Fruit fly (Drosophila melanogaster): ENCODE data around the gene CG14443.
A peak's percentile ranks its signal among the peaks of the same experiment; 100 is the strongest.

Gene CG14443

DNA sequence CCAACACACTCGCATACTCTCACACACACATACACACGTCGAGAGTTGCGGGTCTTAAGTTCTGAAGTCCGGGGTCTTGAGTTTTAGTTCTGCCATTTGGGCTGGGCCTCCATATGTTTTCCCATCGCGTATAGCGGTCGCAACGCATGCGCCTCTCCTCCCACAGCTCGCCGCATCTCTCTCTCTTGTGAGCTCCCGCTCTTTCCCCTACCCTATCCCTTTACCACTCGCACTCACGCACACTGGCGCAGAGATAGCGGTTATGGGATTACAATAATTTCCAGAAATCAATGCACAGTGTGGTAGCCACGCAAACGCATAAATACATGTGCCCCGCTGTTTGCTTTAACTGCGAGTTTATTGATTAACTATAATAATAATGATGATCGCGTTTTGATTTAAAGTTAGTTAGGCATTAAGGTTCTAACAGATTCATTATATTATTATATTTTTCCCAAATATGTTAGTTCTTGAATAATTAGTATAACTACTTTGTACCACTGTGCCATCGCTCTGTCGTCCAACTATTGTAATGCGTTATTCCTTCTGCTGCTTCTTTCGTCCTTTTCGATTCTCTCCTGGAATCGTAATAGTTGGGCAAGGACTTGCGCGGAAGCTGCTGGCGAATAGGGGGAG, 32.0 kb upstream of the CG14443 start (continued):
- TF ChIP-seq CG15479 (GFP tag; optimal IDR thresholded peaks at IDR 0.05) = peak; percentile 66
- peak; percentile 57 for TF ChIP-seq CG33213 (GFP tag; optimal IDR thresholded peaks at IDR 0.05)
- TF ChIP-seq CG2116 (GFP tag; optimal IDR thresholded peaks at IDR 0.05) = peak; percentile 70
- TF ChIP-seq ERR (GFP tag; optimal IDR thresholded peaks at IDR 0.05) = peak; percentile 63
- TF ChIP-seq h (optimal IDR thresholded peaks at IDR 0.05) = no peak
- TF ChIP-seq CG4730 (GFP tag; IDR thresholded peaks at IDR 0.05) = peak; percentile 83
- peak; percentile 89 for TF ChIP-seq sug (tag; optimal IDR thresholded peaks at IDR 0.05)
- TF ChIP-seq CG11504 (tag; optimal IDR thresholded peaks at IDR 0.05) = peak; percentile 94
- peak; percentile 90 for TF ChIP-seq so (GFP tag; IDR thresholded peaks at IDR 0.05)
- TF ChIP-seq otp (GFP tag; IDR thresholded peaks at IDR 0.05) = peak; percentile 81
- peak; percentile 85 for TF ChIP-seq CG15601 (tag; optimal IDR thresholded peaks at IDR 0.05)
- TF ChIP-seq CG3281 (GFP tag; optimal IDR thresholded peaks at IDR 0.05) = peak; percentile 93
- peak; percentile 79 for TF ChIP-seq kah (GFP tag; optimal IDR thresholded peaks at IDR 0.05)
- TF ChIP-seq fd96Cb (tag; optimal IDR thresholded peaks at IDR 0.05) = peak; percentile 93
- peak; percentile 89 for TF ChIP-seq CG9817 (tag; optimal IDR thresholded peaks at IDR 0.05)
- TF ChIP-seq CG17568 (GFP tag; optimal IDR thresholded peaks at IDR 0.05) = peak; percentile 89
- TF ChIP-seq ro (GFP tag; IDR thresholded peaks at IDR 0.05) = peak; percentile 58; the same call in 1 of the 2 replicates
- peak; percentile 82 for TF ChIP-seq ase (GFP tag; IDR thresholded peaks at IDR 0.05)
- TF ChIP-seq Hsf (GFP tag; optimal IDR thresholded peaks at IDR 0.05) = peak; percentile 88
- TF ChIP-seq CG10147 (GFP tag; optimal IDR thresholded peaks at IDR 0.05) = peak; percentile 90
- peak; percentile 76 for TF ChIP-seq CG8290 (GFP tag; optimal IDR thresholded peaks at IDR 0.05)
- TF ChIP-seq CG8290 (tag; optimal IDR thresholded peaks at IDR 0.05) = peak; percentile 13 to 88
- peak; percentile 84 for TF ChIP-seq nau (GFP tag; optimal IDR thresholded peaks at IDR 0.05)
- TF ChIP-seq onecut (GFP tag; IDR thresholded peaks at IDR 0.05) = peak; percentile 90
- peak; percentile 56 for TF ChIP-seq CG16779 (GFP tag; IDR thresholded peaks at IDR 0.05)
- TF ChIP-seq CG4854 (GFP tag; optimal IDR thresholded peaks at IDR 0.05) = peak; percentile 81
- TF ChIP-seq CoRest (tag; optimal IDR thresholded peaks at IDR 0.05) = peak; percentile 94
- peak; percentile 95 for TF ChIP-seq CG7839 (tag; optimal IDR thresholded peaks at IDR 0.05)
- peak; percentile 87 for TF ChIP-seq gsb-n (tag; optimal IDR thresholded peaks at IDR 0.05)
- peak; percentile 91 for TF ChIP-seq D19A (tag; optimal IDR thresholded peaks at IDR 0.05)
- peak; percentile 94 for TF ChIP-seq PHDP (tag; optimal IDR thresholded peaks at IDR 0.05)
- TF ChIP-seq CG18011 (GFP tag; optimal IDR thresholded peaks at IDR 0.05) = peak; percentile 73
- peak; percentile 91 for TF ChIP-seq Ptx1 (GFP tag; IDR thresholded peaks at IDR 0.05)
- TF ChIP-seq ci (GFP tag; IDR thresholded peaks at IDR 0.05) = peak; percentile 91
- peak; percentile 88 for TF ChIP-seq HLH3B (GFP tag; IDR thresholded peaks at IDR 0.05)
- TF ChIP-seq HmgD (GFP tag; optimal IDR thresholded peaks at IDR 0.05) = peak; percentile 26
- TF ChIP-seq CG7963 (GFP tag; IDR thresholded peaks at IDR 0.05; ENCODE audit: partially characterized antibody) = 0 out of 3 replicates have a peak, but pooled peaks have one; percentile 35
- TF ChIP-seq CG7357 (GFP tag; IDR thresholded peaks at IDR 0.05) = peak; percentile 81
- peak; percentile 80 for TF ChIP-seq CG33557 (GFP tag; optimal IDR thresholded peaks at IDR 0.05)
- TF ChIP-seq GATAe (GFP tag; conservative IDR thresholded peaks at IDR 0.05) = peak; percentile 68; the same call in 1 of the 2 replicates
- peak; percentile 61 for TF ChIP-seq shn (GFP tag; optimal IDR thresholded peaks at IDR 0.05)
- peak; percentile 71 for TF ChIP-seq NC2β (GFP tag; optimal IDR thresholded peaks at IDR 0.05)
- TF ChIP-seq klu (GFP tag; IDR thresholded peaks at IDR 0.05) = peak; percentile 66
- peak; percentile 91 for TF ChIP-seq run (tag; optimal IDR thresholded peaks at IDR 0.05)
- TF ChIP-seq bbx (GFP tag; IDR thresholded peaks at IDR 0.05; ENCODE audit: partially characterized antibody) = peak; percentile 47; the same call in 1 of the 2 replicates
- TF ChIP-seq CG15514 (GFP tag; optimal IDR thresholded peaks at IDR 0.05) = peak; percentile 84
- TF ChIP-seq CG10431 (GFP tag; optimal IDR thresholded peaks at IDR 0.05) = peak; percentile 79
- TF ChIP-seq CG17186 (GFP tag; optimal IDR thresholded peaks at IDR 0.05) = peak; percentile 58
- peak; percentile 74 for TF ChIP-seq CG13624 (GFP tag; optimal IDR thresholded peaks at IDR 0.05)
- TF ChIP-seq CG10462 (GFP tag; optimal IDR thresholded peaks at IDR 0.05) = peak; percentile 86

All from whole organism, embryonic.